Worm (Caenorhabditis elegans): ENCODE results near the gene F34H10.3.
"Not testable (repeated sequence)": the region's sequence is repeated elsewhere in the genome, so short reads cannot be mapped to it uniquely, and the experiment has no call there.

Gene F34H10.3

DNA sequence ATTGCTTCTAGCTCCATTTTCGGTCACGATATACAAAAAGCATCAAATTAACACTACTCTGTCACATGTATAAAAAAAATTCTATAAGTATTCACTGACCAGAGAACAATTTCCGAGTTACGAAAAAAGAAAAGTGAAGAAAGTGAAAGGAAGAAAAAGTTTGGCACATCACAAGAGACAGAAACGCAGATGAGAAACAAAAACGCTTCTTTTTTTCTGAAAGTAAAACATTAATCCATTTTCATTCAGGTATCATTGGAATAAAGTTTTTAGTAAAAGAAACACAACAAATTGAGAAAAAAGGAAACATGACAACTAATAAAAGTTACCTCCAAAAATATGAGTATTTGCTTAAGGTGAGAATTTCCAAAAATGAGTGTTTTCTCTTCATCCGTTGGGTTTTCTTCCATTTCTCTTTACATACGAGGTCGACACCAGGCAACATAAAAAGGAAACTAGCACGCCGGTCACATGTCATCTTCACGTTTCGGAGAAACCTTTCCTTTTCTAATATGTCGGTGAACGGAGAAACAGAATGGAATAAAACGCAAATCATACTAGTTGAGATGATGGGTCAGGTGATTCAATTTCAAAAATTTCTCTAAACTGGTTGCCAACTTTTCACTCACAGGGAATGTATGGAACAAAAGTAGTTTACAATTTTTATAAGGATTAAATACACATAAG lies 8.1 kb upstream of the F34H10.3 start:
- no peak for TF ChIP-seq ets-7 (tag; optimal IDR thresholded peaks at IDR 0.05)
- no peak for TF ChIP-seq sea-1 (GFP tag; conservative IDR thresholded peaks at IDR 0.05)
- no peak for TF ChIP-seq hmg-4 (GFP tag; optimal IDR thresholded peaks at IDR 0.05)

DNA sequence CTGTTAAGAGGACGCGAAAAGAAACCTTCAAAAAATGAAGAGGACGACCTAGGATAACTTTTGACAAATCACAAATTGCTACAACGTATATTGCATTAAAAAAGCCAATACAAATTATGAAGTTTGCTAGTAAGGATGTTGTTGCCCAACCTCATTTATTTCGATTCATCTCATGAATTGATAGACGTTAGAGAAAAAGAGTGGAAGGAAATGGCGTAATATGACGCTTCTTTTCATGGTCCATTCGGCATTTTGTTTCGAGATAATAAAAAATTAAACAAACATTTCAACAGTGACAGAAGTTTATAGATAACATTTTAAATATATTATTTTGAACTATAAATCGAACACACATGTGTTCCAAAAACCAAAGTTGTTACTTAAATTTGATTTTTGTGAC lies 6.1 kb upstream of the F34H10.3 start:
- no peak for TF ChIP-seq hmbx-1 (tag; optimal IDR thresholded peaks at IDR 0.05)
- TF ChIP-seq ceh-36 (tag; optimal IDR thresholded peaks at IDR 0.05): no peak
- TF ChIP-seq ets-7 (tag; optimal IDR thresholded peaks at IDR 0.05): no peak
- TF ChIP-seq hnd-1 (tag; optimal IDR thresholded peaks at IDR 0.05): no peak

DNA sequence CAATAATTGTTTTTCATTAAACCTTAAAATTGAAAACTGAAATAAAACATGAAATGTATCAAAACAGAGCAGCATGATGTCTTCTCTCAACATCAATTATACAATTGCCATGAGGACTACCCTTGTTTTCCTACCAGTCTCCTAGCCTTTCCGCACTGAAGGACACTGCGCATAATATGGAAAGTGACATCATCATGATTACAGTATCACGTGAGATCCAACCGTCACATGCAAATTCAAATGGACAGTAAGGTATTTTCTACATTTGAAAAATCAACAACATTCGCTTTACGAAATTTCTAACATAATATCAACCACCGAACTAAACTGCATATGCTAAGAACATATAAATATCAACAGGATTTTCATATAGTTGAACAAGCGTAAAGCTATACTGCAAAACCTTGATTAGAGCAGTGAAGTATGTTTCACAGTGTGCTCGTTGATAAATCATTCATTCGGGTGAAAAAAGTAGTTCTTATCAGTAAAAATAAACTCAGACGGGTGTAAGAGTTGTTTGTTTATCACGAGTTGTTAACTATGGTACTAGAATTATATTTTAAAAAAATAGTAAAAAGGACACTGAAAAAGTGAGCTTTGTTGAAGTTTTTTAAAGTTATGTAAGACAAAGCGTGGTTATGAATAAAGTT lies 4.1 kb upstream of the F34H10.3 start:
- TF ChIP-seq hmg-4 (GFP tag; optimal IDR thresholded peaks at IDR 0.05): no peak
- TF ChIP-seq ama-1 (optimal IDR thresholded peaks at IDR 0.05): no peak
- TF ChIP-seq hmbx-1 (tag; optimal IDR thresholded peaks at IDR 0.05): no peak
- no peak for TF ChIP-seq B0310.2 (tag; optimal IDR thresholded peaks at IDR 0.05)
- no peak for TF ChIP-seq aly-1 (tag; optimal IDR thresholded peaks at IDR 0.05)
- TF ChIP-seq ceh-36 (tag; optimal IDR thresholded peaks at IDR 0.05): no peak
- no peak for TF ChIP-seq tbx-37 (GFP tag; conservative IDR thresholded peaks at IDR 0.05)
- TF ChIP-seq tbx-11 (GFP tag; IDR thresholded peaks at IDR 0.05): no peak
- no peak for TF ChIP-seq hnd-1 (tag; optimal IDR thresholded peaks at IDR 0.05)

DNA sequence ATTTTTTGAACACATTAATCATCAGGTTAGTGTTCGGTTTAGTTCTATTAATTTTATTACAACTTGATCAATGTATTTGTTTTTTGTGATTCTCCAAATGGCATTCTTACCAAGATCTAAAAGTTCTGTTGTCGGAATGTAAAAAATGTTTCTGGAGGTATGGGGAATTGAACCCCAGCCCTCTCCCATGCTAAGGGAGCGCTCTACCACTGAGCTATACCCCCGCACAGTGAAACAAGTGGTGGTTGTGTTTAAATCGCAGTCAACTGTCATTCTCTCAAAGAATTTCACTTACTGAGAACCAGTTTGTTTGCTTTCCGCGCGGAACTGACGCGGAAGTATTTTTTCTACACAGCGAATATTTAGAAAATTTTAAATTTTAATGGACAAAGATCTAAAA lies 2.9 kb upstream of the F34H10.3 start:
- TF ChIP-seq tbx-37 (GFP tag; conservative IDR thresholded peaks at IDR 0.05): peak; percentile 92
- peak; percentile 73 for TF ChIP-seq hmbx-1 (tag; optimal IDR thresholded peaks at IDR 0.05)
- peak; percentile 89 for TF ChIP-seq ceh-36 (tag; optimal IDR thresholded peaks at IDR 0.05)
- TF ChIP-seq ama-1 (optimal IDR thresholded peaks at IDR 0.05): no peak
- TF ChIP-seq aly-1 (tag; optimal IDR thresholded peaks at IDR 0.05): peak; percentile 50
- peak; percentile 83 for TF ChIP-seq ceh-13 (GFP tag; optimal IDR thresholded peaks at IDR 0.05)
- TF ChIP-seq pes-1 (GFP tag; IDR thresholded peaks at IDR 0.05): peak; percentile 96
- TF ChIP-seq flt-1 (GFP tag; IDR thresholded peaks at IDR 0.05): peak; percentile 92
- peak; percentile 83 for TF ChIP-seq hnd-1 (tag; optimal IDR thresholded peaks at IDR 0.05)
- peak; percentile 56 for TF ChIP-seq ets-7 (tag; optimal IDR thresholded peaks at IDR 0.05)
- peak; percentile 90 for TF ChIP-seq hmg-4 (GFP tag; optimal IDR thresholded peaks at IDR 0.05)
- peak; percentile 90 for TF ChIP-seq tbx-11 (GFP tag; IDR thresholded peaks at IDR 0.05)
- TF ChIP-seq F13C5.2 (tag; optimal IDR thresholded peaks at IDR 0.05): peak; percentile 82
- TF ChIP-seq sea-1 (GFP tag; conservative IDR thresholded peaks at IDR 0.05): peak; percentile 96
- peak; percentile 88 for TF ChIP-seq B0310.2 (tag; optimal IDR thresholded peaks at IDR 0.05)
- peak; percentile 91 for TF ChIP-seq scrt-1 (GFP tag; IDR thresholded peaks at IDR 0.05)
- TF ChIP-seq tra-4 (tag; optimal IDR thresholded peaks at IDR 0.05): peak; percentile 51

DNA sequence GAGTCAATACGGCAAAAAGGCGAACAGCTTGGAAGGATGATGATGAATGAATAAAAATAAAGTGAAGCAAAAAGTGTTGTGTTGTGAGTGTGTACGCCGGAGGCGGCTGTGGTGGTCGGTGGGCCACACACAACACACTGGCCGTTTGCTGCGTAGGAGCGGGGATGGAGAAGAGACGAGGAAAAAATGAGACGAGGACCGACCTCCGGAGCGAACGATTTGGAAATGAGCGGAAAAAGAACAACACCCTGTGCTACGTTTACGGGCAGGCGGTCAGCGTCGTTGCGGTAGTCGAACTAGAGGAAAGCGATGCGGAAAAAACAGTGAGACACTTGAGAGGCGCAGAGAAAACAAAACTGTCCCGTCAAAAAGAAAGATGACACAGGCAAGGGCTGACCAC lies 2.3 kb upstream of the F34H10.3 start:
- TF ChIP-seq flt-1 (GFP tag; IDR thresholded peaks at IDR 0.05) (no peak), tra-4 (tag; optimal IDR thresholded peaks at IDR 0.05) (no peak), hnd-1 (tag; optimal IDR thresholded peaks at IDR 0.05) (no peak), scrt-1 (GFP tag; IDR thresholded peaks at IDR 0.05) (0 out of 2 replicates have a peak, but pooled peaks have one; percentile 35), F13C5.2 (tag; optimal IDR thresholded peaks at IDR 0.05) (no peak), B0310.2 (tag; optimal IDR thresholded peaks at IDR 0.05) (no peak), sea-1 (GFP tag; conservative IDR thresholded peaks at IDR 0.05) (no peak), tbx-11 (GFP tag; IDR thresholded peaks at IDR 0.05) (no peak), pes-1 (GFP tag; IDR thresholded peaks at IDR 0.05) (no peak), hmbx-1 (tag; optimal IDR thresholded peaks at IDR 0.05) (no peak), ets-7 (tag; optimal IDR thresholded peaks at IDR 0.05) (no peak), ama-1 (optimal IDR thresholded peaks at IDR 0.05) (no peak), tbx-37 (GFP tag; conservative IDR thresholded peaks at IDR 0.05) (no peak), ceh-36 (tag; optimal IDR thresholded peaks at IDR 0.05) (no peak), hmg-4 (GFP tag; optimal IDR thresholded peaks at IDR 0.05) (peak; percentile 70)

DNA sequence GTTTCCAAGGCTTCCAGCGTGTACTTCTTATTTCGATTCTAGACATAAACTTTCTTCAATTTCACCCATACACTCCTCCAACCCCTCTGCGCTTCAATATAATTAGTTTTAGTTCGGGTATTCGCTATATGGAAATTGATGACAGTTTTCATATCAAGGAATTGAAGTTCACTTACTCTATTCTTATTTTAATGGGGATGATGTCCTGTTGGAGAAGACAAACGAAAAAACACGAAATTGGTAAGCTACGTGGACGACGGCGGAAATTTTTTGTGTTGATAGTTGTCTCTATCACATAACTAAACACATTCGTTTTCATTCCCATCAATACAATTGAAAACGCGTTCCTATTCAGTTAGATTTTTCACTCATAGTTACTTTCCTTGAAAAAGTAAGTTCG lies 551 bp upstream of the F34H10.3 start, which contains the start of gene F34H10.5:
Gene F34H10.5 (plus strand): TSS at position 301 of the 400 bp plus-strand sequence.
- TF ChIP-seq tra-4 (tag; optimal IDR thresholded peaks at IDR 0.05) (no peak), ama-1 (optimal IDR thresholded peaks at IDR 0.05) (no peak), flt-1 (GFP tag; IDR thresholded peaks at IDR 0.05) (no peak), F13C5.2 (tag; optimal IDR thresholded peaks at IDR 0.05) (no peak), ceh-13 (GFP tag; optimal IDR thresholded peaks at IDR 0.05) (no peak), aly-1 (tag; optimal IDR thresholded peaks at IDR 0.05) (no peak), tbx-37 (GFP tag; conservative IDR thresholded peaks at IDR 0.05) (no peak), hmbx-1 (tag; optimal IDR thresholded peaks at IDR 0.05) (no peak)

DNA sequence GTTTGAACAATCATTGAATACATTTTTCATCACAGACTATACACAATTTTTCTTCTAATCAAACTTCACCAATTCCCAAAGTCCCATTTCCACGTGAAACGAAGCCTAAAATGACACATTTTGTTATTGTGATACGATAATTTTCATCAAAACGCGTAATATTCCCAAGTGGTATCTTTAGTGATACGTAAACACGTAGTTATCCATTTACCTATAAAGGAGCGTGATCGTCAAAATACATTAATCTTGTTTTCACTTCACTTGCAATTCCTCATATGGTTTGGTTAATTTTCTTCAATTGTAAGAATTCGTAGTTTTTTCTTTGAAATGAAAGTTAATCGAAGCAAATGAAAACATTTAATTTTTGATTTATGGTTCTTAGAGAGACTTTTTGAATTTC lies 5.3 kb downstream of the F34H10.3 start:
- TF ChIP-seq ceh-36 (tag; optimal IDR thresholded peaks at IDR 0.05): no peak

DNA sequence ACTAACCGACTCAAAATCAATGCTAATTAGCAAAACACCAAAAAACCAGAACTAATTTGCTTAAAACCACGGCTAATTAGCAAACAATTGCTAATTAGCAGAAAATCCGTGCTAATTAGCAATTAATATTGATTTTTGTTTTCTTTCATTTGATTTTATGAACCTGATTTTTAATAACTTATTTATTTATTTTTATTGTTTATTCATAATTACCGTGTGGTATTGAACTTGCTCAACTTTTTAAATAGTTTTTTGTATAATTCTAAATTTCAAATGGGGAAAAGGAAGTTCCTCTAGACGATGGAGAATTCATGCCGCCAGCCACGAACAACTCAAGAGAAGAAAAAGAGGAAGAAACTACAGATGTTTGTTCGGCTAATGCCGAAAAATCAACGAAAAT lies 9.0 kb downstream of the F34H10.3 start, which contains the start of gene F34H10.1:
Gene F34H10.1 (plus strand): TSS at position 301 of the 400 bp plus-strand sequence.
- not testable (repeated sequence) for TF ChIP-seq tbx-37 (GFP tag; conservative IDR thresholded peaks at IDR 0.05); B0310.2 (tag; optimal IDR thresholded peaks at IDR 0.05); aly-1 (tag; optimal IDR thresholded peaks at IDR 0.05)

All from whole organism, early embryonic.